Worm (Caenorhabditis elegans) whole organism, midembryonic: ENCODE results near the gene egl-17.

Source experiments
- T22C8.4 ChIP-seq: fragments of 200-800 bp; sonication (Bioruptor generic); IDR thresholded peaks from 2 replicates; pipeline ENCODE4 v1.3.6; 2022; ENCODE audit warnings: missing genetic modification characterization, missing compliant biosample characterization
- cog-1 ChIP-seq: sonication (generic microtip); optimal IDR thresholded peaks from 2 replicates; lab custom pipeline; 2016; ENCODE audit warnings: missing genetic modification characterization, missing compliant biosample characterization
- flt-1 ChIP-seq: fragments of 200-800 bp; sonication (Bioruptor generic); IDR thresholded peaks from 2 replicates; pipeline ENCODE4 v1.3.6; 2022; ENCODE audit warnings: missing genetic modification characterization, missing compliant biosample characterization
- klf-2 ChIP-seq: fragments of 200-800 bp; sonication (Bioruptor generic); conservative IDR thresholded peaks from 2 replicates; pipeline ENCODE4 v1.3.6; 2022; ENCODE audit warnings: missing genetic modification reagents, missing genetic modification characterization, missing compliant biosample characterization
- med-1 ChIP-seq: sonication (generic microtip); optimal IDR thresholded peaks from 2 replicates; lab custom pipeline; 2017; ENCODE audit warnings: missing genetic modification characterization, mild to moderate bottlenecking, missing compliant biosample characterization, antibody characterized with exemption, missing genetic modification reagents; ENCODE audit not compliant: insufficient read depth
- ref-1 ChIP-seq: fragments of 200-800 bp; sonication (Bioruptor generic); conservative IDR thresholded peaks from 2 replicates; pipeline ENCODE4 v1.3.6; 2022; ENCODE audit warnings: missing genetic modification reagents, missing genetic modification characterization, missing compliant biosample characterization
- tab-1 ChIP-seq: fragments of 200-800 bp; sonication (Bioruptor generic); IDR thresholded peaks from 2 replicates; pipeline ENCODE4 v1.3.6; 2022; ENCODE audit warnings: missing genetic modification characterization, missing compliant biosample characterization
- ztf-23 ChIP-seq: fragments of 200-800 bp; sonication (Bioruptor generic); IDR thresholded peaks from 2 replicates; pipeline ENCODE4 v1.3.6; 2022; ENCODE audit warnings: missing genetic modification reagents, missing genetic modification characterization, missing compliant biosample characterization
- ztf-29 ChIP-seq: fragments of 200-800 bp; sonication (Bioruptor generic); IDR thresholded peaks from 2 replicates; pipeline ENCODE4 v1.3.6; 2022; ENCODE audit warnings: missing genetic modification reagents, missing genetic modification characterization, missing compliant biosample characterization

Gene egl-17

ce11 chrX:506848-507247, 17.4 kb downstream of the egl-17 start, which contains the start of gene B0310.2:
TSS of gene B0310.2 (minus strand) at chrX:506948.
- TF ChIP-seq ztf-29 (GFP tag; lab: Robert Waterston, UW) = no peak
- TF ChIP-seq tab-1 (GFP tag; lab: Robert Waterston, UW) = no peak
- TF ChIP-seq flt-1 (GFP tag; lab: Robert Waterston, UW) = no peak
- no peak for TF ChIP-seq cog-1 (tag; lab: Kevin White, UChicago)
- no peak for TF ChIP-seq med-1
- TF ChIP-seq ref-1 (GFP tag; lab: Robert Waterston, UW) = no peak

DNA sequence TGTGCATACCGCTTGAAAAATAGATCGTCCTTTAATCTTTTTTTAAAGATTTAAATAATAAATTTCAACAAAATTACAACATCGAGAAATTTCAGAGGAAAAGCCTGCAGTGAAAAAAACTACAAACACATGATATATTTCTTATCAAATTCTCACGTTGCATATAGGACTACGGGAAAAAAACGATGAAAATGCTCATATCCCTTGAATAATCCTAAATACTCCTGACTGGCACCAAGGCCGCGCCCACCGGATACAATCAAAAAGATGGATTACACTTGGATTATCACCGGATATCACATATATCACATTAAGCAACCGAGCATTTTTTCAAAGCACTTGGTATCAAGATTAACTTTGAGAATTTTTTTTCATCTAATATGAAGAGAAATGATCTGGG, 24.5 kb downstream of the egl-17 start:
- TF ChIP-seq ztf-29 (GFP tag; lab: Robert Waterston, UW) (no peak), cog-1 (tag; lab: Kevin White, UChicago) (no peak), klf-2 (GFP tag; lab: Robert Waterston, UW) (no peak), T22C8.4 (GFP tag; lab: Robert Waterston, UW) (no peak), ztf-23 (GFP tag; lab: Robert Waterston, UW) (no peak), tab-1 (GFP tag; lab: Robert Waterston, UW) (no peak), ref-1 (GFP tag; lab: Robert Waterston, UW) (no peak), med-1 (no peak), flt-1 (GFP tag; lab: Robert Waterston, UW) (no peak)

DNA sequence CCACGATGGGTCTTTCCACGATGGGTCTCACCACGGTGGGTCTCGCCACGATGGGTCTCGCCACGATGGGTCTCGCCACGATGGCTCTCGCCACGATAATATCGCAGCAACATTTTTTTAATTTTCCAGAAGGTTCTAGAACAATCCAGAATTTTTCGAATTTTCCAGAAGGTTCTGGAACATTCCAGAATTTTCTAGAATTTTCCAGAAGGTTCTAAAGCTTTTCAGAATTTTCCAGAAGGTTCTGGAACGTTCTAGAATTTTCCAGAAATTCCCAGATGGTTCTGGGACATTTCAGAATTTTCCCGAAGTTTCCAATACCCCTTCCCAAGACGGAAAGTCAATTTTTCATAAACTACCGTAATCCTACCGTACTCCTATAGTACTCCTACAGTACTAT, 27.3 kb downstream of the egl-17 start:
- TF ChIP-seq flt-1 (GFP tag; lab: Robert Waterston, UW) = peak; percentile 62; the same call in 1 of the 2 replicates

DNA sequence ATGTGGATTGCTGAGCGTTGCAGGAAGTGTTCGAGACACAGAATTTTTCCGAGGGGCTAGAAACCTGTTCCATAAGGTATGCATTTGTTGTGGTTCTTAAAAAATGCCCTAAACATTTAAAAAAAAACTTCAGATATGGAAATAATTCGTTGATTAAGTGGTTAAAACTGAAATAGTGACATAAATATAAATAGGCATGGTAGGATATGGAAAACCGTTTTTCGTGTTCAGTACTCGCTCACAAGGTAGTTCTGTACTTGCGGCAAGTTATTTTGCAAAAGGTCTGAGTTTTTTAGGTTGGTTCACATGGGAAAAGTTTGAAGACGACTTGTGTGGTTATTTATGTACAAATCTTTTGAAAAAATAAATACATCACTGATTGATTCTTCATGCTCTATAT, 31.4 kb downstream of the egl-17 start, which contains the start of gene B0310.3:
Gene B0310.3, minus strand, starts transcription at position 101 of the 400 bp plus-strand sequence.
- no peak for TF ChIP-seq ztf-29 (GFP tag; lab: Robert Waterston, UW)
- no peak for TF ChIP-seq med-1
- no peak for TF ChIP-seq tab-1 (GFP tag; lab: Robert Waterston, UW)
- no peak for TF ChIP-seq ref-1 (GFP tag; lab: Robert Waterston, UW)
- no peak for TF ChIP-seq ztf-23 (GFP tag; lab: Robert Waterston, UW)
- TF ChIP-seq T22C8.4 (GFP tag; lab: Robert Waterston, UW) = no peak
- TF ChIP-seq cog-1 (tag; lab: Kevin White, UChicago) = no peak
- no peak for TF ChIP-seq flt-1 (GFP tag; lab: Robert Waterston, UW)

- TF ChIP-seq flt-1 (GFP tag; lab: Robert Waterston, UW) = no peak
- no peak for TF ChIP-seq klf-2 (GFP tag; lab: Robert Waterston, UW)
- no peak for TF ChIP-seq med-1
- no peak for TF ChIP-seq ztf-23 (GFP tag; lab: Robert Waterston, UW)
- TF ChIP-seq T22C8.4 (GFP tag; lab: Robert Waterston, UW) = no peak
- no peak for TF ChIP-seq cog-1 (tag; lab: Kevin White, UChicago)
- TF ChIP-seq ref-1 (GFP tag; lab: Robert Waterston, UW) = no peak
- TF ChIP-seq tab-1 (GFP tag; lab: Robert Waterston, UW) = no peak
- no peak for TF ChIP-seq ztf-29 (GFP tag; lab: Robert Waterston, UW)
Measured at ce11 chrX:524498-524897, 35.0 kb downstream of the egl-17 start.

DNA sequence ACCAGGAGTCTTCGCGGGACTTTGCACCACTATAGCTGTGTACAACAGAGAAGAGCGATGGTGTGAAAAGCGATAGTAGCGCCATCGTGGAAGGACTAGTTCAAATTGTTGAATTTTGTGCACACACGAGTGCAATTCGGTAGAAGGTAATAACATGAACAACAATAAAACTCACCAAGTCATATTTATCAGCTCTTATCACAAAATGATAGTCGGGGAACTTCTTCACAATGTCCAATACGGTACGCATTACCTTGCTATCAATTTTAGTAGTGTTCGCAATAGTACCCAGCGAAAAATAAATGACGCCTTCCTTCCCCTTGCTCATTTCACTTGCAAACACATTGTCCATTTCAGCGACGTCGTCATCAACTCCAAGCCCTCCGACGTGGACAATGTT, 38.2 kb downstream of the egl-17 start:
- TF ChIP-seq klf-2 (GFP tag; lab: Robert Waterston, UW) (no peak), flt-1 (GFP tag; lab: Robert Waterston, UW) (no peak), ztf-23 (GFP tag; lab: Robert Waterston, UW) (no peak), med-1 (no peak), ztf-29 (GFP tag; lab: Robert Waterston, UW) (no peak), ref-1 (GFP tag; lab: Robert Waterston, UW) (no peak), T22C8.4 (GFP tag; lab: Robert Waterston, UW) (no peak), cog-1 (tag; lab: Kevin White, UChicago) (no peak)

ce11 chrX:528761-529160, 39.3 kb downstream of the egl-17 start:
- TF ChIP-seq ref-1 (GFP tag; lab: Robert Waterston, UW) (no peak), ztf-23 (GFP tag; lab: Robert Waterston, UW) (no peak), T22C8.4 (GFP tag; lab: Robert Waterston, UW) (no peak), cog-1 (tag; lab: Kevin White, UChicago) (no peak)

ce11 chrX:529386-529785, 39.9 kb downstream of the egl-17 start:
- TF ChIP-seq ztf-29 (GFP tag; lab: Robert Waterston, UW) (no peak), med-1 (no peak), cog-1 (tag; lab: Kevin White, UChicago) (no peak), flt-1 (GFP tag; lab: Robert Waterston, UW) (no peak), tab-1 (GFP tag; lab: Robert Waterston, UW) (no peak), ref-1 (GFP tag; lab: Robert Waterston, UW) (no peak), T22C8.4 (GFP tag; lab: Robert Waterston, UW) (no peak), ztf-23 (GFP tag; lab: Robert Waterston, UW) (no peak), klf-2 (GFP tag; lab: Robert Waterston, UW) (no peak)

- TF ChIP-seq med-1 = no peak
- no peak for TF ChIP-seq ztf-23 (GFP tag; lab: Robert Waterston, UW)
- no peak for TF ChIP-seq tab-1 (GFP tag; lab: Robert Waterston, UW)
- TF ChIP-seq cog-1 (tag; lab: Kevin White, UChicago) = no peak
- TF ChIP-seq klf-2 (GFP tag; lab: Robert Waterston, UW) = no peak
- TF ChIP-seq ztf-29 (GFP tag; lab: Robert Waterston, UW) = no peak
- TF ChIP-seq ref-1 (GFP tag; lab: Robert Waterston, UW) = no peak
Measured at ce11 chrX:530011-530410, 40.5 kb downstream of the egl-17 start, which contains the start of gene ugt-46. TSS of gene ugt-46 (minus strand) at chrX:530289.

DNA sequence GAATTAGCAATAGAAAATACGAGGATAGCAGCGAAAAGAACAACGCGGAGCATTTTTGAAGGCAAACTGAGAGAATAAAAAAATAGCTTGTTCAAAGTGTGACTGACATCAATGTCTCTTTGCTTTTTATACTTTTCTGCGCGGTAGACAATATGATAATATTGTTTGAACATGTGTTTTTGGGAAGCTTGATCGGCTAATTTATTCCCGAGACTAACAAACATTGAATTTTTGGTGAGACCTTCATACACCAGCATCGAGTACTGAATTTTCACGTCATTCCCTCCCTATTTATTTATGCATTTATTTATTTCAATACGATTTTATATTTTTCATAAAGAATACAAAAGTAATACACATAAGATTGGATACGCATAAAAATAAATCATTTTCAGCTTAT, 41.4 kb downstream of the egl-17 start, which contains the start of gene B0310.6:
Gene B0310.6, minus strand, starts transcription at position 101 of the 400 bp plus-strand sequence.
- TF ChIP-seq tab-1 (GFP tag; lab: Robert Waterston, UW) (no peak), flt-1 (GFP tag; lab: Robert Waterston, UW) (no peak), ztf-23 (GFP tag; lab: Robert Waterston, UW) (no peak), cog-1 (tag; lab: Kevin White, UChicago) (no peak), klf-2 (GFP tag; lab: Robert Waterston, UW) (no peak), ref-1 (GFP tag; lab: Robert Waterston, UW) (no peak), ztf-29 (GFP tag; lab: Robert Waterston, UW) (no peak), T22C8.4 (GFP tag; lab: Robert Waterston, UW) (no peak), med-1 (no peak)
